Worm (Caenorhabditis elegans) whole organism, L1 larva: ENCODE results near the gene asp-16.
A peak's percentile ranks its signal among the peaks of the same experiment; 100 is the strongest.

ENCODE experiments used
- C34B4.2 ChIP-seq: sonication (generic microtip); optimal IDR thresholded peaks from 2 replicates; lab custom pipeline; 2017; ENCODE audit warnings: mild to moderate bottlenecking, missing genetic modification characterization, missing compliant biosample characterization
- Y116A8C.19 ChIP-seq: sonication (generic microtip); optimal IDR thresholded peaks from 2 replicates; lab custom pipeline; 2016; ENCODE audit warnings: missing compliant biosample characterization, missing genetic modification characterization, borderline replicate concordance
- alr-1 ChIP-seq: fragments of 200-800 bp; sonication (Bioruptor generic); optimal IDR thresholded peaks from 2 replicates; lab custom pipeline; 2018; ENCODE audit warnings: borderline replicate concordance, mild to moderate bottlenecking, missing genetic modification characterization, missing compliant biosample characterization
- aly-2 ChIP-seq: fragments of 150-350 bp; optimal IDR thresholded peaks from 2 replicates; lab custom pipeline; 2014; ENCODE audit warnings: missing biosample characterization, missing genetic modification characterization
- blmp-1 ChIP-seq: fragments of 150-350 bp; optimal IDR thresholded peaks from 2 replicates; lab custom pipeline; 2014; ENCODE audit warnings: missing biosample characterization, missing genetic modification characterization
- ceh-88 ChIP-seq: fragments of 200-800 bp; sonication (Bioruptor generic); IDR thresholded peaks from 2 replicates; pipeline ENCODE4 v1.3.6; 2022; ENCODE audit warnings: missing genetic modification characterization, missing compliant biosample characterization
- ces-1 ChIP-seq: fragments of 150-350 bp; optimal IDR thresholded peaks from 2 replicates; lab custom pipeline; 2014; ENCODE audit warnings: missing biosample characterization, missing genetic modification reagents, missing genetic modification characterization
- dsc-1 ChIP-seq: sonication (generic microtip); optimal IDR thresholded peaks from 2 replicates; lab custom pipeline; 2016; ENCODE audit warnings: mild to moderate bottlenecking, missing genetic modification characterization, missing compliant biosample characterization
- efl-1 ChIP-seq, 4 experiments: fragments of 150-350 bp; optimal IDR thresholded peaks in 3 of 4; peaks in 1 of 4; 1 replicate in 1 of 4; 2 replicates in 3 of 4; lab custom pipeline; 2014; ENCODE audit warnings: missing biosample characterization in 2 of 4, missing genetic modification characterization in 2 of 4, missing genetic modification reagents in 2 of 4
- elt-2 ChIP-seq: sonication (generic microtip); optimal IDR thresholded peaks from 2 replicates; lab custom pipeline; 2016; ENCODE audit warnings: missing genetic modification characterization, mild to moderate bottlenecking, inconsistent platforms, missing compliant biosample characterization, missing genetic modification reagents
- elt-3 ChIP-seq, 6 experiments: fragments of 150-350 bp in 1 of 6; sonication (generic microtip); optimal IDR thresholded peaks; 2 replicates each; lab custom pipeline; 2017 to 2018; ENCODE audit warnings: missing biosample characterization in 6 of 6, missing genetic modification characterization in 6 of 6, inconsistent platforms in 1 of 6
- ets-5 ChIP-seq: fragments of 200-800 bp; sonication (Bioruptor generic); IDR thresholded peaks from 2 replicates; pipeline ENCODE4 v1.3.6; 2022; ENCODE audit warnings: missing genetic modification characterization, missing compliant biosample characterization
- fkh-8 ChIP-seq: sonication (generic microtip); optimal IDR thresholded peaks from 2 replicates; lab custom pipeline; 2016; ENCODE audit warnings: mild to moderate bottlenecking, missing genetic modification characterization, missing compliant biosample characterization
- hlh-17 ChIP-seq: fragments of 200-800 bp; sonication (Bioruptor generic); optimal IDR thresholded peaks from 2 replicates; lab custom pipeline; 2018; ENCODE audit warnings: missing genetic modification characterization, mild to moderate bottlenecking, missing compliant biosample characterization, moderate library complexity, borderline replicate concordance
- lin-14 ChIP-seq: fragments of 200-800 bp; sonication (Bioruptor generic); optimal IDR thresholded peaks from 2 replicates; lab custom pipeline; 2018; ENCODE audit warnings: mild to moderate bottlenecking, missing genetic modification characterization, moderate library complexity, missing compliant biosample characterization
- mab-9 ChIP-seq: fragments of 200-800 bp; sonication (Bioruptor generic); IDR thresholded peaks from 2 replicates; pipeline ENCODE4 v1.3.6; 2022; ENCODE audit warnings: missing genetic modification reagents, missing genetic modification characterization, missing compliant biosample characterization
- mep-1 ChIP-seq: fragments of 150-350 bp; optimal IDR thresholded peaks from 2 replicates; lab custom pipeline; 2014; ENCODE audit warnings: missing biosample characterization, missing genetic modification characterization
- nhr-11 ChIP-seq: fragments of 150-350 bp; optimal IDR thresholded peaks from 2 replicates; lab custom pipeline; 2014; ENCODE audit warnings: missing biosample characterization, missing genetic modification characterization
- nhr-12 ChIP-seq: sonication (generic microtip); optimal IDR thresholded peaks from 2 replicates; lab custom pipeline; 2017; ENCODE audit warnings: missing biosample characterization, missing genetic modification characterization
- nhr-19 ChIP-seq: fragments of 200-800 bp; sonication (Bioruptor generic); conservative IDR thresholded peaks from 2 replicates; pipeline ENCODE4 v1.3.6; 2022; ENCODE audit warnings: missing genetic modification characterization, missing compliant biosample characterization
- nhr-20 ChIP-seq: sonication (generic microtip); optimal IDR thresholded peaks from 2 replicates; lab custom pipeline; 2016; ENCODE audit warnings: mild to moderate bottlenecking, missing genetic modification characterization, missing compliant biosample characterization
- nhr-47 ChIP-seq: sonication (generic microtip); optimal IDR thresholded peaks from 2 replicates; lab custom pipeline; 2016; ENCODE audit warnings: mild to moderate bottlenecking, missing genetic modification characterization, moderate library complexity, missing compliant biosample characterization
- nhr-77 ChIP-seq: fragments of 150-350 bp; optimal IDR thresholded peaks from 2 replicates; lab custom pipeline; 2014; ENCODE audit warnings: missing biosample characterization, missing genetic modification characterization
- nhr-85 ChIP-seq: sonication (generic microtip); peaks from one replicate; lab custom pipeline; 2016; ENCODE audit warnings: missing genetic modification characterization, inconsistent platforms, missing compliant biosample characterization
- nhr-90 ChIP-seq: sonication (generic microtip); optimal IDR thresholded peaks from 2 replicates; lab custom pipeline; 2016; ENCODE audit warnings: mild to moderate bottlenecking, missing genetic modification characterization, missing compliant biosample characterization; ENCODE audit not compliant: poor library complexity
- pax-3 ChIP-seq: fragments of 200-800 bp; sonication (Bioruptor generic); optimal IDR thresholded peaks from 2 replicates; lab custom pipeline; 2018; ENCODE audit warnings: mild to moderate bottlenecking, missing genetic modification characterization, moderate library complexity, missing compliant biosample characterization
- pqm-1 ChIP-seq: sonication (generic microtip); optimal IDR thresholded peaks from 3 replicates; lab custom pipeline; 2017; ENCODE audit warnings: missing biosample characterization, missing genetic modification characterization
- snu-23 ChIP-seq: sonication (generic microtip); optimal IDR thresholded peaks from 2 replicates; lab custom pipeline; 2016; ENCODE audit warnings: missing genetic modification characterization, missing compliant biosample characterization
- sox-4 ChIP-seq: sonication (generic microtip); optimal IDR thresholded peaks from 2 replicates; lab custom pipeline; 2016; ENCODE audit warnings: missing genetic modification characterization, missing compliant biosample characterization
- sptf-1 ChIP-seq: fragments of 150-350 bp; optimal IDR thresholded peaks from 2 replicates; lab custom pipeline; 2014; ENCODE audit warnings: missing biosample characterization, missing genetic modification characterization
- tbx-2 ChIP-seq: sonication (generic microtip); optimal IDR thresholded peaks from 2 replicates; lab custom pipeline; 2016; ENCODE audit warnings: missing genetic modification characterization, missing compliant biosample characterization
- unc-130 ChIP-seq: fragments of 150-350 bp; optimal IDR thresholded peaks from 2 replicates; lab custom pipeline; 2017; ENCODE audit warnings: missing biosample characterization, missing genetic modification characterization, inconsistent platforms
- unc-98 ChIP-seq: fragments of 200-800 bp; sonication (Bioruptor generic); IDR thresholded peaks from 2 replicates; pipeline ENCODE4 v1.3.6; 2022; ENCODE audit warnings: missing genetic modification characterization, missing compliant biosample characterization
- zag-1 ChIP-seq: fragments of 150-350 bp; optimal IDR thresholded peaks from 2 replicates; lab custom pipeline; 2014; ENCODE audit warnings: missing biosample characterization, missing genetic modification characterization

asp-16 gene

ce11 chrV:19042256-19042655 is at the start of gene asp-16:
asp-16 (minus strand) TSS chrV:19042605.
- no peak for TF ChIP-seq ceh-88 (GFP tag; lab: Robert Waterston, UW)

ce11 chrV:19090885-19091284 is 48.5 kb upstream of the asp-16 start:
- TF ChIP-seq unc-98 (GFP tag; lab: Robert Waterston, UW) = no peak
- no peak for TF ChIP-seq unc-130 (tag; lab: Kevin White, UChicago)
- TF ChIP-seq tbx-2 (tag; lab: Kevin White, UChicago) = no peak
- TF ChIP-seq alr-1 (tag; lab: Kevin White, UChicago) = no peak
- TF ChIP-seq aly-2 (tag; lab: Kevin White, UChicago) = no peak
- no peak for TF ChIP-seq elt-3 (tag; optimal IDR thresholded peaks at IDR 0.05; lab: Kevin White, UChicago)

ce11 chrV:19087426-19087825 is 45.0 kb upstream of the asp-16 start, which contains the start of gene nhr-145:
nhr-145 (plus strand) TSS chrV:19087723.
- TF ChIP-seq nhr-85 (tag; lab: Kevin White, UChicago) (peak; percentile 30), ces-1 (no peak), pqm-1 (tag; lab: Kevin White, UChicago) (no peak), elt-2 (no peak), nhr-19 (GFP tag; lab: Robert Waterston, UW) (peak; percentile 26), C34B4.2 (tag; lab: Kevin White, UChicago) (no peak), efl-1 (optimal IDR thresholded peaks at IDR 0.05; lab: Kevin White, UChicago) (no peak), efl-1 (GFP tag; optimal IDR thresholded peaks at IDR 0.05 in 1 of 2; lab: Kevin White, UChicago) (no peak)

ce11 chrV:19083789-19084188 is 41.4 kb upstream of the asp-16 start:
- no peak for TF ChIP-seq lin-14 (GFP tag; lab: Kevin White, UChicago)
- no peak for TF ChIP-seq nhr-77
- TF ChIP-seq pax-3 = no peak
- TF ChIP-seq nhr-20 (tag; lab: Kevin White, UChicago) = no peak
- no peak for TF ChIP-seq ces-1
- TF ChIP-seq ets-5 = no peak
- TF ChIP-seq nhr-85 (tag; lab: Kevin White, UChicago) = no peak
- TF ChIP-seq hlh-17 (GFP tag; lab: Kevin White, UChicago) = no peak
- no peak for TF ChIP-seq dsc-1 (tag; lab: Kevin White, UChicago)
- TF ChIP-seq Y116A8C.19 (tag; lab: Kevin White, UChicago) = no peak
- no peak for TF ChIP-seq mep-1
- TF ChIP-seq nhr-11 = no peak
- no peak for TF ChIP-seq snu-23 (GFP tag; lab: Kevin White, UChicago)
- no peak for TF ChIP-seq fkh-8
- no peak for TF ChIP-seq sptf-1

ce11 chrV:19082541-19082940 is 40.1 kb upstream of the asp-16 start, which contains the start of gene nhr-95:
nhr-95 (minus strand) TSS chrV:19082641.
- TF ChIP-seq mab-9 (GFP tag; lab: Robert Waterston, UW) = no peak
- no peak for TF ChIP-seq Y116A8C.19 (tag; lab: Kevin White, UChicago)
- TF ChIP-seq blmp-1 (tag; lab: Kevin White, UChicago) = peak; percentile 45

- TF ChIP-seq nhr-12 (no peak), sox-4 (no peak), nhr-90 (no peak)
These were observed 34.4 kb upstream of the asp-16 start for ce11 chrV:19076835-19077234.

ce11 chrV:19073169-19073568 is 30.8 kb upstream of the asp-16 start:
- TF ChIP-seq zag-1 (tag; lab: Kevin White, UChicago) = no peak
- no peak for TF ChIP-seq nhr-47 (tag; lab: Kevin White, UChicago)
